Worm (Caenorhabditis elegans): Measurements from ENCODE around the gene F54D5.17.

DNA sequence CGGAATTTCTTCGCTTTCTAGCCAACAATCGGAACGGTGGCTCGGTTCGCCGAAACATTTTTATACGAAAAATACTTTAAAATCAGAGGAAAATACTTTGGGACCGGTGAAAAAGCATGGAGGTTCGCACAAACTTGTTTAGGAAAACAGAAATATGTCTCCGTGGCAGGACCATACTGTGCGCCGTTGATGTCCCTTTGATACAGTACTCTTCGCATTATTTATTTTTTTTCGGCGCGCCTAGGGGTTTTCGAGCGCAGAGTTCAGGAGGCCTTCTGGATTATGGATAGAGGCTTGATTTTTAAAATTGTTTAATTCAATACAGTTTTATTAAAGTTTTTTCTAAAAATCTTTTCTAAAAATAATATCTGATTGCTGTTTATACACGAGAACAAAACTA, 11.7 kb upstream of the F54D5.17 start, which contains the start of gene F54D5.9:
- TF ChIP-seq zag-1 (tag; optimal IDR thresholded peaks at IDR 0.05) (no peak), nhr-11 (tag; optimal IDR thresholded peaks at IDR 0.05) (no peak), ceh-9 (tag; optimal IDR thresholded peaks at IDR 0.05) (no peak), unc-62 (GFP tag; optimal IDR thresholded peaks at IDR 0.05) (no peak), nhr-77 (tag; optimal IDR thresholded peaks at IDR 0.05) (no peak), elt-2 (tag; optimal IDR thresholded peaks at IDR 0.05) (no peak), nhr-23 (tag; optimal IDR thresholded peaks at IDR 0.05) (no peak), jun-1 (tag; optimal IDR thresholded peaks at IDR 0.05) (no peak), nhr-12 (tag; optimal IDR thresholded peaks at IDR 0.05) (no peak), ztf-11 (tag; optimal IDR thresholded peaks at IDR 0.05) (no peak), nhr-25 (tag; optimal IDR thresholded peaks at IDR 0.05) (no peak), lin-39 (tag; optimal IDR thresholded peaks at IDR 0.05) (no peak), unc-39 (tag; optimal IDR thresholded peaks at IDR 0.05) (no peak), nhr-28 (tag; optimal IDR thresholded peaks at IDR 0.05) (no peak)

Data from whole organism, L3 larva.